Worm (Caenorhabditis elegans) whole organism, early embryonic: Measurements from ENCODE around the gene tmed-4.

Experiments used
- B0310.2 ChIP-seq: sonication (generic microtip); optimal IDR thresholded peaks from 2 replicates; lab custom pipeline; 2016; ENCODE audit warnings: mild to moderate bottlenecking, missing genetic modification characterization, missing compliant biosample characterization
- F13C5.2 ChIP-seq: sonication (generic microtip); optimal IDR thresholded peaks from 2 replicates; lab custom pipeline; 2017; ENCODE audit warnings: mild to moderate bottlenecking, missing genetic modification characterization, inconsistent platforms, missing compliant biosample characterization
- aly-1 ChIP-seq: sonication (generic microtip); optimal IDR thresholded peaks from 2 replicates; lab custom pipeline; 2016; ENCODE audit warnings: missing genetic modification characterization, missing compliant biosample characterization
- ama-1 ChIP-seq: fragments of 150-350 bp; optimal IDR thresholded peaks from 2 replicates; lab custom pipeline; 2014
- ceh-13 ChIP-seq: fragments of 200-800 bp; sonication (Bioruptor generic); optimal IDR thresholded peaks from 2 replicates; lab custom pipeline; 2018; ENCODE audit warnings: mild to moderate bottlenecking, missing genetic modification characterization, missing compliant biosample characterization
- ceh-36 ChIP-seq: sonication (generic microtip); optimal IDR thresholded peaks from 2 replicates; lab custom pipeline; 2016; ENCODE audit warnings: missing genetic modification characterization, inconsistent platforms, missing compliant biosample characterization
- ets-7 ChIP-seq: sonication (generic microtip); optimal IDR thresholded peaks from 2 replicates; lab custom pipeline; 2016; ENCODE audit warnings: missing genotype, missing genetic modification characterization, missing compliant biosample characterization
- flt-1 ChIP-seq: fragments of 200-800 bp; sonication (Bioruptor generic); IDR thresholded peaks from 2 replicates; pipeline ENCODE4 v1.3.6; 2022; ENCODE audit warnings: missing genetic modification characterization, missing compliant biosample characterization
- hmbx-1 ChIP-seq: sonication (generic microtip); optimal IDR thresholded peaks from 2 replicates; lab custom pipeline; 2016; ENCODE audit warnings: mild to moderate bottlenecking, missing genetic modification characterization, missing compliant biosample characterization
- hmg-4 ChIP-seq: fragments of 200-800 bp; sonication (Bioruptor generic); optimal IDR thresholded peaks from 2 replicates; lab custom pipeline; 2018; ENCODE audit warnings: mild to moderate bottlenecking, missing genetic modification characterization, missing compliant biosample characterization
- hnd-1 ChIP-seq: sonication (generic microtip); optimal IDR thresholded peaks from 2 replicates; lab custom pipeline; 2016; ENCODE audit warnings: missing genetic modification characterization, missing compliant biosample characterization
- pes-1 ChIP-seq: fragments of 200-800 bp; sonication (Bioruptor generic); IDR thresholded peaks from 2 replicates; pipeline ENCODE4 v1.3.6; 2022; ENCODE audit warnings: missing genetic modification reagents, missing genetic modification characterization, missing compliant biosample characterization
- scrt-1 ChIP-seq: fragments of 200-800 bp; sonication (Bioruptor generic); IDR thresholded peaks from 2 replicates; pipeline ENCODE4 v1.3.6; 2022; ENCODE audit warnings: missing genetic modification characterization, missing compliant biosample characterization
- sea-1 ChIP-seq: fragments of 200-800 bp; sonication (Bioruptor generic); conservative IDR thresholded peaks from 2 replicates; pipeline ENCODE4 v1.3.6; 2022; ENCODE audit warnings: missing genetic modification characterization, missing compliant biosample characterization
- tbx-11 ChIP-seq: fragments of 200-800 bp; sonication (Bioruptor generic); IDR thresholded peaks from 2 replicates; pipeline ENCODE4 v1.3.6; 2022; ENCODE audit warnings: missing genetic modification characterization, missing compliant biosample characterization
- tbx-37 ChIP-seq: fragments of 200-800 bp; sonication (Bioruptor generic); conservative IDR thresholded peaks from 2 replicates; pipeline ENCODE4 v1.3.6; 2022; ENCODE audit warnings: missing genetic modification reagents, missing genetic modification characterization, missing compliant biosample characterization
- tra-4 ChIP-seq: sonication (generic microtip); optimal IDR thresholded peaks from 2 replicates; lab custom pipeline; 2017; ENCODE audit warnings: missing genetic modification characterization, missing compliant biosample characterization

The tmed-4 gene

ce11 chrV:19907365-19907764, 41.5 kb downstream of the tmed-4 start, which contains the start of gene fars-2:
Gene fars-2 (minus strand): TSS chrV:19907434.
- TF ChIP-seq ama-1 = no peak
- no peak for TF ChIP-seq ceh-36 (tag; lab: Kevin White, UChicago)
- no peak for TF ChIP-seq ets-7
- no peak for TF ChIP-seq tra-4 (tag; lab: Kevin White, UChicago)
- TF ChIP-seq hmbx-1 (tag; lab: Kevin White, UChicago) = no peak
- no peak for TF ChIP-seq tbx-11 (GFP tag; lab: Robert Waterston, UW)
- no peak for TF ChIP-seq flt-1 (GFP tag; lab: Robert Waterston, UW)
- no peak for TF ChIP-seq pes-1 (GFP tag; lab: Robert Waterston, UW)
- TF ChIP-seq hmg-4 = no peak
- no peak for TF ChIP-seq sea-1
- TF ChIP-seq scrt-1 (GFP tag; lab: Robert Waterston, UW) = no peak
- TF ChIP-seq ceh-13 (GFP tag; lab: Kevin White, UChicago) = no peak
- TF ChIP-seq tbx-37 (GFP tag; lab: Robert Waterston, UW) = no peak
- TF ChIP-seq aly-1 (tag; lab: Kevin White, UChicago) = no peak
- TF ChIP-seq hnd-1 (tag; lab: Kevin White, UChicago) = no peak
- TF ChIP-seq F13C5.2 (tag; lab: Kevin White, UChicago) = no peak
- TF ChIP-seq B0310.2 (tag; lab: Kevin White, UChicago) = no peak

ce11 chrV:19905988-19906387, 42.9 kb downstream of the tmed-4 start:
- no peak for TF ChIP-seq hmg-4
- no peak for TF ChIP-seq ama-1
- TF ChIP-seq B0310.2 (tag; lab: Kevin White, UChicago) = no peak
- no peak for TF ChIP-seq scrt-1 (GFP tag; lab: Robert Waterston, UW)

ce11 chrV:19904790-19905189, 44.1 kb downstream of the tmed-4 start:
- TF ChIP-seq hmg-4 (no peak), hmbx-1 (tag; lab: Kevin White, UChicago) (no peak), hnd-1 (tag; lab: Kevin White, UChicago) (no peak), tbx-11 (GFP tag; lab: Robert Waterston, UW) (no peak), pes-1 (GFP tag; lab: Robert Waterston, UW) (no peak), sea-1 (no peak), B0310.2 (tag; lab: Kevin White, UChicago) (no peak), flt-1 (GFP tag; lab: Robert Waterston, UW) (no peak), scrt-1 (GFP tag; lab: Robert Waterston, UW) (no peak), ceh-13 (GFP tag; lab: Kevin White, UChicago) (no peak), tra-4 (tag; lab: Kevin White, UChicago) (no peak), aly-1 (tag; lab: Kevin White, UChicago) (no peak), ama-1 (no peak), tbx-37 (GFP tag; lab: Robert Waterston, UW) (no peak), F13C5.2 (tag; lab: Kevin White, UChicago) (no peak), ceh-36 (tag; lab: Kevin White, UChicago) (no peak), ets-7 (no peak)

ce11 chrV:19901826-19902225, 47.1 kb downstream of the tmed-4 start:
- TF ChIP-seq tbx-11 (GFP tag; lab: Robert Waterston, UW) = no peak
- no peak for TF ChIP-seq F13C5.2 (tag; lab: Kevin White, UChicago)
- TF ChIP-seq tra-4 (tag; lab: Kevin White, UChicago) = no peak
- TF ChIP-seq hmg-4 = no peak
- no peak for TF ChIP-seq ceh-13 (GFP tag; lab: Kevin White, UChicago)
- TF ChIP-seq ets-7 = no peak
- no peak for TF ChIP-seq B0310.2 (tag; lab: Kevin White, UChicago)
- no peak for TF ChIP-seq hmbx-1 (tag; lab: Kevin White, UChicago)
- no peak for TF ChIP-seq flt-1 (GFP tag; lab: Robert Waterston, UW)
- no peak for TF ChIP-seq scrt-1 (GFP tag; lab: Robert Waterston, UW)

ce11 chrV:19899167-19899566, 49.7 kb downstream of the tmed-4 start, which contains the start of gene Y116F11B.14:
Gene Y116F11B.14 (plus strand): TSS chrV:19899467.
- TF ChIP-seq tra-4 (tag; lab: Kevin White, UChicago) (no peak), ets-7 (no peak), tbx-11 (GFP tag; lab: Robert Waterston, UW) (no peak), F13C5.2 (tag; lab: Kevin White, UChicago) (no peak), ceh-13 (GFP tag; lab: Kevin White, UChicago) (no peak), aly-1 (tag; lab: Kevin White, UChicago) (no peak), scrt-1 (GFP tag; lab: Robert Waterston, UW) (no peak), tbx-37 (GFP tag; lab: Robert Waterston, UW) (no peak), hnd-1 (tag; lab: Kevin White, UChicago) (no peak), ceh-36 (tag; lab: Kevin White, UChicago) (no peak), hmg-4 (no peak), hmbx-1 (tag; lab: Kevin White, UChicago) (no peak), ama-1 (no peak), sea-1 (no peak), pes-1 (GFP tag; lab: Robert Waterston, UW) (no peak)

DNA sequence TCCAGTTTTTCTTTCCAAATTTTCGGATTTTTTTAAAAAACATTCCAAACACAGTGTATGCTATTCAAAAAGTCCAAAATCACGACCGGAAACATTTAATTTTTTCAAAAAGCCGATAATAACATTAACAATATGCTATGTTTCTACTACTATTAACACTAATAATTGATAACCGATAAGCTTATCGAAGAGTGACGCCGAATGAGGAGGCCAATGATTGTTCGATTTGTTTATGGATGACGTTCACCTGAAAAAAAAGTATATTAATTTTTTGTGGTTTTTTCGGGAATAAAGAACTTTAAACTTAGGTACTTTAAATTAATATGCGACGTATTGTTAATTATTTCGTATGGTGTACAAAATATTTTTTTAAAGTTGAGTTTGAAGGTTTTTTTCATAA, 50.9 kb downstream of the tmed-4 start:
- TF ChIP-seq hmg-4 (no peak), sea-1 (no peak), ama-1 (no peak), aly-1 (tag; lab: Kevin White, UChicago) (no peak), flt-1 (GFP tag; lab: Robert Waterston, UW) (no peak), B0310.2 (tag; lab: Kevin White, UChicago) (no peak), ceh-13 (GFP tag; lab: Kevin White, UChicago) (no peak)

DNA sequence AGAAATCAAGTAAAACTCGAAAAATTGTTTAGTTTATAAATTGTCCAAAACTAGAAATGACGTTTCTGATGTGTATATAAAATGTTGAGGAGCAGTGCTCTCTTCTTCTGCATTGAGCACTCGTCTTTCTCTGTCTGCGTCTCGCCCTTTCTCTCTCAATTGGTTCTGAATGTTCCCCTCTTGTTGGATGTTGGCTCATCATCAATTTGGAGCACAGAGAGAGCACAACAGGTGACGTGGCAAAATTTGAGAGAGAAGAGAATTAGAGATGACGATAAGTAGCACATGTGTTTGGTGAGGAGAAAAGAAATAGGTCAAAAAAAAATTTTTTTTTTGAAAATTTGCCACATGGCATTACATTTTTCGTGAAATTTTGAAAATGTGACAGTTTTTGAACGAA, 51.3 kb downstream of the tmed-4 start:
- no peak for TF ChIP-seq ama-1
- peak; percentile 4 for TF ChIP-seq F13C5.2 (tag; lab: Kevin White, UChicago)
